Worm (Caenorhabditis elegans) whole organism, L1 larva: Measurements from ENCODE around the gene T23B5.6.

Experiments
- C16A3.4 ChIP-seq: fragments of 150-350 bp; optimal IDR thresholded peaks from 2 replicates; lab custom pipeline; 2014; ENCODE audit warnings: missing biosample characterization, missing genetic modification characterization
- ama-1 ChIP-seq: fragments of 150-350 bp; optimal IDR thresholded peaks from 2 replicates; lab custom pipeline; 2014
- blmp-1 ChIP-seq: fragments of 150-350 bp; optimal IDR thresholded peaks from 2 replicates; lab custom pipeline; 2014; ENCODE audit warnings: missing biosample characterization, missing genetic modification characterization
- fkh-8 ChIP-seq: sonication (generic microtip); optimal IDR thresholded peaks from 2 replicates; lab custom pipeline; 2016; ENCODE audit warnings: mild to moderate bottlenecking, missing genetic modification characterization, missing compliant biosample characterization
- hlh-4 ChIP-seq: sonication (generic microtip); optimal IDR thresholded peaks from 2 replicates; lab custom pipeline; 2016; ENCODE audit warnings: mild to moderate bottlenecking, missing genetic modification characterization, missing compliant biosample characterization
- nhr-237 ChIP-seq: fragments of 150-350 bp; optimal IDR thresholded peaks from 2 replicates; lab custom pipeline; 2014; ENCODE audit warnings: missing biosample characterization, missing genetic modification characterization
- nhr-84 ChIP-seq: sonication (generic microtip); optimal IDR thresholded peaks from 2 replicates; lab custom pipeline; 2017; ENCODE audit warnings: missing biosample characterization, missing genetic modification characterization
- pag-3 ChIP-seq: sonication (generic microtip); optimal IDR thresholded peaks from 2 replicates; lab custom pipeline; 2017; ENCODE audit warnings: missing genetic modification characterization, mild to moderate bottlenecking, missing compliant biosample characterization, antibody characterized with exemption, borderline replicate concordance; ENCODE audit not compliant: insufficient read depth
- pqm-1 ChIP-seq: sonication (generic microtip); optimal IDR thresholded peaks from 3 replicates; lab custom pipeline; 2017; ENCODE audit warnings: missing biosample characterization, missing genetic modification characterization
- unc-30 ChIP-seq: sonication (generic microtip); optimal IDR thresholded peaks from 2 replicates; lab custom pipeline; 2017; ENCODE audit warnings: missing biosample characterization, missing genetic modification characterization
- unc-62 ChIP-seq: fragments of 150-350 bp; optimal IDR thresholded peaks from 2 replicates; lab custom pipeline; 2014; ENCODE audit warnings: missing biosample characterization, missing genetic modification reagents, missing genetic modification characterization
- zip-4 ChIP-seq: fragments of 200-800 bp; sonication (Bioruptor generic); optimal IDR thresholded peaks from 2 replicates; lab custom pipeline; 2018; ENCODE audit warnings: mild to moderate bottlenecking, missing genetic modification characterization, moderate library complexity, missing compliant biosample characterization

DNA sequence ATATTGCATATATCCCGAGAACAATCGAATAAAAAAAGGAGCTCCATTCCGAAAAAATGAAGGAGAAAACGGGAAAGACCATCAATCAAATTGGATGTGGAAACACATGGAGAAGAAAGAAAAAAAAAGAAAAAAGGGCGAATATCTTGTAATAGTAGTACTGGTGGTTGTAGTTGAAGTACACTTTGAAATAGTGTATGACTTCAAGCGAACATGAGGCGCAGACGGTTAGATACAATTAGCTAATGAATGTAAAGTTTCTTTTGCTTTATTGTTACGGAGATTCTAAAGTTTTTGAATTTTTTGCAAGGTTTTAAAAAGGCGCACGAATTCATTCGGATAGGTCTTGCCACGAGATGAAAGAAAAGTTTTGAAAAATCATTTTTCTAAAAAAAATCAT lies 44.6 kb downstream of the T23B5.6 start:
- no peak for TF ChIP-seq fkh-8 (tag; lab: Kevin White, UChicago)
- no peak for TF ChIP-seq hlh-4
- TF ChIP-seq blmp-1, result no peak
- TF ChIP-seq zip-4 (GFP tag; lab: Kevin White, UChicago), result no peak
- TF ChIP-seq C16A3.4 (tag; lab: Kevin White, UChicago), result no peak
- no peak for TF ChIP-seq unc-62 (GFP tag; lab: Kevin White, UChicago)
- no peak for TF ChIP-seq pqm-1
- no peak for TF ChIP-seq nhr-84 (tag; lab: Kevin White, UChicago)
- TF ChIP-seq unc-30 (tag; lab: Kevin White, UChicago), result no peak
- no peak for TF ChIP-seq pag-3 (tag; lab: Kevin White, UChicago)
- TF ChIP-seq nhr-237 (tag; lab: Kevin White, UChicago), result no peak
- no peak for TF ChIP-seq ama-1 (lab: Kevin White, UChicago)
